Fruit fly (Drosophila melanogaster) whole organism, embryonic: ENCODE data around the gene Src64B.

Source experiments
- CG10209 ChIP-seq: fragments of 200-800 bp; sonication (Bioruptor generic); optimal IDR thresholded peaks from 3 replicates; lab custom pipeline; 2017; ENCODE audit warnings: missing biosample characterization, mild to moderate bottlenecking, missing genetic modification characterization, missing genetic modification reagents
- CG12744 ChIP-seq: fragments of 200-800 bp; sonication (Bioruptor generic); optimal IDR thresholded peaks from 2 replicates; lab custom pipeline; 2016; ENCODE audit warnings: missing biosample characterization, missing genetic modification characterization
- CG13424 ChIP-seq: fragments of 200-800 bp; sonication (Bioruptor generic); optimal IDR thresholded peaks from 2 replicates; lab custom pipeline; 2019; ENCODE audit warnings: missing biosample characterization, mild to moderate bottlenecking, missing genetic modification characterization, moderate library complexity
- CG13775 ChIP-seq: fragments of 200-800 bp; sonication (Bioruptor generic); optimal IDR thresholded peaks from 3 replicates; lab custom pipeline; 2017; ENCODE audit warnings: missing biosample characterization, mild to moderate bottlenecking, missing genetic modification characterization
- CG14667 ChIP-seq: fragments of 200-800 bp; sonication (Bioruptor generic); IDR thresholded peaks from 2 replicates; pipeline ENCODE4 v1.3.6; 2022; ENCODE audit warnings: missing biosample characterization, missing genetic modification characterization
- CG15073 ChIP-seq: fragments of 200-800 bp; sonication (Bioruptor generic); optimal IDR thresholded peaks from 2 replicates; lab custom pipeline; 2016; ENCODE audit warnings: missing biosample characterization, missing genetic modification characterization
- CG15601 ChIP-seq: fragments of 200-800 bp; sonication (Bioruptor generic); optimal IDR thresholded peaks from 3 replicates; lab custom pipeline; 2019; ENCODE audit warnings: missing biosample characterization, mild to moderate bottlenecking, missing genetic modification characterization, moderate library complexity
- CG1603 ChIP-seq: fragments of 200-800 bp; sonication (Bioruptor generic); optimal IDR thresholded peaks from 2 replicates; lab custom pipeline; 2019; ENCODE audit warnings: missing biosample characterization, mild to moderate bottlenecking, missing genetic modification characterization, moderate library complexity
- CG2199 ChIP-seq: fragments of 200-800 bp; sonication (Bioruptor generic); IDR thresholded peaks from 3 replicates; pipeline ENCODE4 v1.3.6; 2022; ENCODE audit warnings: missing biosample characterization, missing genetic modification characterization
- CG2712 ChIP-seq: fragments of 200-800 bp; optimal IDR thresholded peaks from 3 replicates; lab custom pipeline; 2019; ENCODE audit warnings: missing biosample characterization, mild to moderate bottlenecking, missing genetic modification characterization, moderate library complexity
- CG31224 ChIP-seq: fragments of 200-800 bp; sonication (Bioruptor generic); IDR thresholded peaks from 2 replicates; pipeline ENCODE4 v1.3.6; 2022; ENCODE audit warnings: missing biosample characterization, missing genetic modification characterization
- CG3281 ChIP-seq: fragments of 200-800 bp; sonication (Bioruptor generic); optimal IDR thresholded peaks from 3 replicates; lab custom pipeline; 2017; ENCODE audit warnings: missing biosample characterization, mild to moderate bottlenecking, missing genetic modification characterization
- CG3838 ChIP-seq: fragments of 200-800 bp; sonication (Bioruptor generic); optimal IDR thresholded peaks from 3 replicates; lab custom pipeline; 2016; ENCODE audit warnings: missing biosample characterization, missing genetic modification characterization
- CG3995 ChIP-seq: fragments of 200-800 bp; sonication (Bioruptor generic); optimal IDR thresholded peaks from 3 replicates; lab custom pipeline; 2016; ENCODE audit warnings: missing biosample characterization, missing genetic modification characterization
- CG4404 ChIP-seq: fragments of 200-800 bp; sonication (Bioruptor generic); IDR thresholded peaks from 2 replicates; pipeline ENCODE4 v1.3.6; 2022; ENCODE audit warnings: missing biosample characterization, missing genetic modification characterization
- CG4707 ChIP-seq: fragments of 200-800 bp; sonication (Bioruptor generic); optimal IDR thresholded peaks from 2 replicates; lab custom pipeline; 2018; ENCODE audit warnings: missing biosample characterization, mild to moderate bottlenecking, missing genetic modification characterization, moderate library complexity
- CG6254 ChIP-seq: fragments of 200-800 bp; sonication (Bioruptor generic); optimal IDR thresholded peaks from 3 replicates; lab custom pipeline; 2017; ENCODE audit warnings: mild to moderate bottlenecking, missing biosample characterization, missing genetic modification reagents, missing genetic modification characterization
- CG6689 ChIP-seq: fragments of 200-800 bp; sonication (Bioruptor generic); IDR thresholded peaks from 2 replicates; pipeline ENCODE4 v1.3.6; 2022; ENCODE audit warnings: missing biosample characterization, missing genetic modification characterization
- CG7745 ChIP-seq: fragments of 200-800 bp; sonication (Bioruptor generic); optimal IDR thresholded peaks from 2 replicates; lab custom pipeline; 2018; ENCODE audit warnings: missing biosample characterization, mild to moderate bottlenecking, missing genetic modification characterization, moderate library complexity
- D ChIP-seq, 2 experiments: fragments of 200-800 bp in 1 of 2; fragments of >200 bp in 1 of 2; sonication (Bioruptor generic) in 1 of 2; optimal IDR thresholded peaks; 2 replicates in 1 of 2; 3 replicates in 1 of 2; lab custom pipeline; 2017; ENCODE audit warnings: mild to moderate bottlenecking in 1 of 2, missing biosample characterization in 1 of 2, missing genetic modification characterization in 1 of 2, missing genetic modification reagents in 1 of 2
- Dref ChIP-seq: fragments of 200-800 bp; sonication (Bioruptor generic); IDR thresholded peaks from 2 replicates; pipeline ENCODE4 v1.3.6; 2022; ENCODE audit warnings: missing biosample characterization, missing genetic modification characterization
- Gsc ChIP-seq: fragments of 200-800 bp; sonication (Bioruptor generic); IDR thresholded peaks from 2 replicates; pipeline ENCODE4 v1.3.6; 2022; ENCODE audit warnings: missing biosample characterization, missing genetic modification characterization
- H2.0 ChIP-seq: fragments of 200-800 bp; sonication (Bioruptor generic); IDR thresholded peaks from 2 replicates; pipeline ENCODE4 v1.3.6; 2022; ENCODE audit warnings: missing biosample characterization, missing genetic modification characterization
- HmgD ChIP-seq: fragments of 200-800 bp; sonication (Bioruptor generic); optimal IDR thresholded peaks from 3 replicates; lab custom pipeline; 2016; ENCODE audit warnings: missing biosample characterization, missing genetic modification characterization
- Lhr ChIP-seq: fragments of 200-800 bp; sonication (Bioruptor generic); optimal IDR thresholded peaks from 3 replicates; lab custom pipeline; 2017; ENCODE audit warnings: mild to moderate bottlenecking, missing biosample characterization, missing genetic modification reagents, missing genetic modification characterization
- Lim3 ChIP-seq: fragments of 200-800 bp; sonication (Bioruptor generic); IDR thresholded peaks from 2 replicates; pipeline ENCODE4 v1.3.6; 2022; ENCODE audit warnings: missing biosample characterization, missing genetic modification characterization
- Lpt ChIP-seq: fragments of >200 bp; optimal IDR thresholded peaks from 2 replicates; lab custom pipeline; 2018; ENCODE audit warnings: missing biosample characterization, missing genetic modification characterization
- MTF-1 ChIP-seq: fragments of 200-800 bp; sonication (Bioruptor generic); optimal IDR thresholded peaks from 2 replicates; lab custom pipeline; 2018; ENCODE audit warnings: missing biosample characterization, mild to moderate bottlenecking, missing genetic modification characterization, borderline replicate concordance
- Oli ChIP-seq: fragments of 200-800 bp; sonication (Bioruptor generic); optimal IDR thresholded peaks from 2 replicates; lab custom pipeline; 2018; ENCODE audit warnings: missing biosample characterization, mild to moderate bottlenecking, missing genetic modification characterization, moderate library complexity
- Opbp ChIP-seq: fragments of 200-800 bp; sonication (Bioruptor generic); IDR thresholded peaks from 3 replicates; pipeline ENCODE4 v1.3.6; 2022; ENCODE audit warnings: missing biosample characterization, missing genetic modification characterization; ENCODE audit not compliant: partially characterized antibody
- Scr ChIP-seq: fragments of 200-800 bp; sonication (Bioruptor generic); IDR thresholded peaks from 2 replicates; pipeline ENCODE4 v1.3.6; 2022; ENCODE audit warnings: missing biosample characterization, missing genetic modification characterization; ENCODE audit not compliant: partially characterized antibody
- Side ChIP-seq: fragments of 200-800 bp; sonication (Bioruptor generic); optimal IDR thresholded peaks from 2 replicates; lab custom pipeline; 2016; ENCODE audit warnings: missing biosample characterization, missing genetic modification characterization
- ac ChIP-seq: fragments of 200-800 bp; sonication (Bioruptor generic); optimal IDR thresholded peaks from 3 replicates; lab custom pipeline; 2017; ENCODE audit warnings: missing biosample characterization, mild to moderate bottlenecking, missing genetic modification characterization
- aop ChIP-seq: fragments of 200-800 bp; sonication (Bioruptor generic); IDR thresholded peaks from 2 replicates; pipeline ENCODE4 v1.3.6; 2022; ENCODE audit warnings: missing biosample characterization, missing genetic modification characterization
- bcd ChIP-seq: fragments of 200-800 bp; sonication (Bioruptor generic); optimal IDR thresholded peaks from 2 replicates; lab custom pipeline; 2017; ENCODE audit warnings: missing biosample characterization, mild to moderate bottlenecking, missing genetic modification characterization
- fd102C ChIP-seq: fragments of 200-800 bp; sonication (Bioruptor generic); optimal IDR thresholded peaks from 2 replicates; lab custom pipeline; 2018; ENCODE audit warnings: missing biosample characterization, mild to moderate bottlenecking, missing genetic modification characterization, moderate library complexity
- fd64A ChIP-seq: fragments of 200-800 bp; sonication (Bioruptor generic); optimal IDR thresholded peaks from 3 replicates; lab custom pipeline; 2018; ENCODE audit warnings: missing biosample characterization, mild to moderate bottlenecking, missing genetic modification characterization
- fd96Cb ChIP-seq: fragments of 200-800 bp; sonication (Bioruptor generic); optimal IDR thresholded peaks from 2 replicates; lab custom pipeline; 2018; ENCODE audit warnings: missing biosample characterization, mild to moderate bottlenecking, missing genetic modification characterization, moderate library complexity
- fru ChIP-seq: fragments of >200 bp; optimal IDR thresholded peaks from 2 replicates; lab custom pipeline; 2017
- grn ChIP-seq: fragments of 200-800 bp; sonication (Bioruptor generic); optimal IDR thresholded peaks from 3 replicates; lab custom pipeline; 2017; ENCODE audit warnings: missing biosample characterization, missing genetic modification characterization
- hkb ChIP-seq, 2 experiments: fragments of 200-800 bp in 1 of 2; fragments of >200 bp in 1 of 2; sonication (Bioruptor generic) in 1 of 2; IDR thresholded peaks in 1 of 2; optimal IDR thresholded peaks in 1 of 2; 2 replicates each; pipeline versions ENCODE4 v1.3.6 to Lab custom; 2017 to 2022; ENCODE audit warnings: missing biosample characterization in 1 of 2, missing genetic modification characterization in 1 of 2
- jumu ChIP-seq: fragments of 200-800 bp; sonication (Bioruptor generic); optimal IDR thresholded peaks from 3 replicates; lab custom pipeline; 2016; ENCODE audit warnings: missing biosample characterization, missing genetic modification characterization
- klu ChIP-seq: fragments of 200-800 bp; sonication (Bioruptor generic); IDR thresholded peaks from 2 replicates; pipeline ENCODE4 v1.3.6; 2022; ENCODE audit warnings: missing biosample characterization, missing genetic modification characterization
- lola ChIP-seq, 3 experiments: fragments of >200 bp in 2 of 3; fragments of 200-800 bp in 1 of 3; sonication (Bioruptor generic) in 1 of 3; optimal IDR thresholded peaks; 2 replicates each; lab custom pipeline; 2017 to 2019; ENCODE audit warnings: missing biosample characterization in 3 of 3, missing genetic modification characterization in 3 of 3, mild to moderate bottlenecking in 1 of 3, moderate library complexity in 1 of 3
- row ChIP-seq: fragments of 200-800 bp; sonication (Bioruptor generic); IDR thresholded peaks from 3 replicates; pipeline ENCODE4 v1.3.6; 2022; ENCODE audit warnings: missing biosample characterization, missing genetic modification characterization
- run ChIP-seq: fragments of 200-800 bp; sonication (Bioruptor generic); optimal IDR thresholded peaks from 3 replicates; lab custom pipeline; 2018; ENCODE audit warnings: missing biosample characterization, mild to moderate bottlenecking, missing genetic modification characterization
- slou ChIP-seq: fragments of 200-800 bp; sonication (Bioruptor generic); optimal IDR thresholded peaks from 3 replicates; lab custom pipeline; 2016; ENCODE audit warnings: missing biosample characterization, missing genetic modification characterization
- sqz ChIP-seq: fragments of 200-800 bp; sonication (Bioruptor generic); optimal IDR thresholded peaks from 3 replicates; lab custom pipeline; 2018; ENCODE audit warnings: missing biosample characterization, mild to moderate bottlenecking, missing genetic modification characterization
- tio ChIP-seq: fragments of 200-800 bp; sonication (Bioruptor generic); optimal IDR thresholded peaks from 2 replicates; lab custom pipeline; 2017; ENCODE audit warnings: missing biosample characterization, missing genetic modification characterization, inconsistent platforms
- vnd ChIP-seq: fragments of 200-800 bp; sonication (Bioruptor generic); IDR thresholded peaks from 3 replicates; pipeline ENCODE4 v1.3.6; 2022; ENCODE audit warnings: missing biosample characterization, missing genetic modification characterization; ENCODE audit not compliant: partially characterized antibody

Gene Src64B

dm6 chr3L:4613846-4614247 lies 12.1 kb downstream of the Src64B start (continued):
- no peak for TF ChIP-seq Dref (GFP tag; lab: Robert Waterston, UW)
- peak; percentile 16 for TF ChIP-seq CG4707 (GFP tag; lab: Kevin White, UChicago)
- TF ChIP-seq CG7745 (tag; lab: Kevin White, UChicago) = peak; percentile 66
- TF ChIP-seq CG3995 (GFP tag; lab: Kevin White, UChicago) = no peak
- peak; percentile 8 for TF ChIP-seq fd64A (GFP tag; lab: Kevin White, UChicago)
- peak; percentile 41 for TF ChIP-seq CG15601 (tag; lab: Kevin White, UChicago)
- TF ChIP-seq Oli (tag; lab: Kevin White, UChicago) = no peak
- no peak for TF ChIP-seq Side (GFP tag; lab: Kevin White, UChicago)
- no peak for TF ChIP-seq Opbp (GFP tag; lab: Robert Waterston, UW)
- TF ChIP-seq ac (GFP tag; lab: Kevin White, UChicago) = peak; percentile 75
- TF ChIP-seq CG14667 (GFP tag; lab: Robert Waterston, UW) = no peak
- TF ChIP-seq vnd = no peak
- TF ChIP-seq jumu (GFP tag; lab: Kevin White, UChicago) = no peak
- TF ChIP-seq fd102C (GFP tag; lab: Kevin White, UChicago) = peak; percentile 20
- no peak for TF ChIP-seq CG12744 (GFP tag; lab: Kevin White, UChicago)
- TF ChIP-seq CG1603 (tag; lab: Kevin White, UChicago) = peak; percentile 16
- TF ChIP-seq klu (GFP tag; lab: Robert Waterston, UW) = no peak
- peak; percentile 47 for TF ChIP-seq sqz
- no peak for TF ChIP-seq CG3281 (GFP tag; lab: Kevin White, UChicago)
- TF ChIP-seq MTF-1 = no peak
- no peak for TF ChIP-seq slou (GFP tag; lab: Kevin White, UChicago)
- TF ChIP-seq CG13424 (tag; lab: Kevin White, UChicago) = no peak
- peak; percentile 40; the same call in 2 of the 3 replicates for TF ChIP-seq row (GFP tag; lab: Robert Waterston, UW)
- TF ChIP-seq CG2199 = peak; percentile 78; the same call in 1 of the 3 replicates
- peak; percentile 86 for TF ChIP-seq grn (GFP tag; lab: Kevin White, UChicago)
- no peak for TF ChIP-seq Lpt (GFP tag; lab: Kevin White, UChicago)
- TF ChIP-seq CG13775 (GFP tag; lab: Kevin White, UChicago) = no peak
- TF ChIP-seq tio (GFP tag; lab: Kevin White, UChicago) = peak; percentile 22
- TF ChIP-seq CG6689 (GFP tag; lab: Robert Waterston, UW) = 0 out of 2 replicates have a peak, but pooled peaks have one; percentile 13
- peak; percentile 38 for TF ChIP-seq hkb (optimal IDR thresholded peaks at IDR 0.05; lab: Kevin White, UChicago)
- TF ChIP-seq hkb (GFP tag; IDR thresholded peaks at IDR 0.05; lab: Robert Waterston, UW) = peak; percentile 13; the same call in 1 of the 2 replicates
- no peak for TF ChIP-seq CG15073 (GFP tag; lab: Kevin White, UChicago)
- TF ChIP-seq fru (lab: Kevin White, UChicago) = no peak
- TF ChIP-seq Gsc (GFP tag; lab: Robert Waterston, UW) = no peak
- TF ChIP-seq Scr = no peak
- TF ChIP-seq HmgD (GFP tag; lab: Kevin White, UChicago) = no peak
- TF ChIP-seq Lhr (GFP tag; lab: Kevin White, UChicago) = no peak
- TF ChIP-seq aop (GFP tag; lab: Robert Waterston, UW) = no peak
- TF ChIP-seq CG6254 (GFP tag; lab: Kevin White, UChicago) = peak; percentile 6
- TF ChIP-seq lola (GFP tag; optimal IDR thresholded peaks at IDR 0.05; lab: Kevin White, UChicago) = peak in 1 of 3 experiments; percentile 39
- TF ChIP-seq H2.0 (GFP tag; lab: Robert Waterston, UW) = no peak
- peak; percentile 44 for TF ChIP-seq CG2712
- TF ChIP-seq CG10209 = peak; percentile 45
- no peak for TF ChIP-seq D (optimal IDR thresholded peaks at IDR 0.05; lab: Kevin White, UChicago)
- TF ChIP-seq D (GFP tag; optimal IDR thresholded peaks at IDR 0.05; lab: Kevin White, UChicago) = peak; percentile 23
- no peak for TF ChIP-seq fd96Cb (tag; lab: Kevin White, UChicago)
- no peak for TF ChIP-seq Lim3
- TF ChIP-seq CG31224 (GFP tag; lab: Robert Waterston, UW) = no peak
- TF ChIP-seq CG4404 (GFP tag; lab: Robert Waterston, UW) = no peak
- TF ChIP-seq CG3838 = peak; percentile 15
- TF ChIP-seq run = no peak
- TF ChIP-seq bcd (GFP tag; lab: Kevin White, UChicago) = no peak
